Worm (Caenorhabditis elegans): ENCODE data around the gene C15B12.3.

C15B12.3 gene

DNA sequence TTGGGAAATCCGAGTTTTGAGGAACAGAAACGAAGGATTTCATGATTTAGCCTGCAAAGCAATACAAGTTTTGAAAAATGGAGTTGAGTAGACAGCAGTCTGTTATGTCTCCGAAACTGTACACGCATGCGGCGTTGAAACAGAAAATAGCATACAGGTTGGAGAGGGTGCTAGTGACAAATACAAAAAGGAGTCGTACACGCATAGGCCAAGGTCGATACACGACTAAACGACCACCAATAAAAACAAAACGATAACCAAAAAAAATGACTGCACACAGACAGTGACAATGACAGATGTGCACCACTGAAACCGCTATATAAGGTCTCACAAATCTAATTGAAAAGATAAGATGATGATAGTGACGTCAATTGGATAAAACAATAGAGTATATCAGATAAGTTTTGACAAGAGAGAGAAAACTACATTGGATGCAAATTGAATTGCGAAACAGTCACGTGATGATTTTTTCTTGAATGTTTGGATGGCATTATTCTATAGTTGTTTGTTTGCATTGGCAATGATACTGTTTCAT lies 18.4 kb downstream of the C15B12.3 start, which contains the start of gene fah-1 (continued):
- no peak for TF ChIP-seq zip-11 (GFP tag; IDR thresholded peaks at IDR 0.05)
- no peak for TF ChIP-seq nhr-6 (tag; optimal IDR thresholded peaks at IDR 0.05)
- TF ChIP-seq nhr-48 (tag; optimal IDR thresholded peaks at IDR 0.05), result peak; percentile 53
- peak; percentile 70 for TF ChIP-seq mep-1 (tag; optimal IDR thresholded peaks at IDR 0.05)
- TF ChIP-seq zfp-2 (tag; optimal IDR thresholded peaks at IDR 0.05), result no peak
- no peak for TF ChIP-seq ama-1 (optimal IDR thresholded peaks at IDR 0.05)
- TF ChIP-seq egl-43 (GFP tag; IDR thresholded peaks at IDR 0.05), result no peak
- TF ChIP-seq ceh-20 (GFP tag; IDR thresholded peaks at IDR 0.05), result peak; percentile 47; the same call in 1 of the 2 replicates
- TF ChIP-seq nhr-102 (tag; optimal IDR thresholded peaks at IDR 0.05), result peak; percentile 59
- TF ChIP-seq hlh-11 (tag; optimal IDR thresholded peaks at IDR 0.05), result peak; percentile 74
- TF ChIP-seq ZK337.2 (GFP tag; IDR thresholded peaks at IDR 0.05), result no peak
- TF ChIP-seq daf-8 (GFP tag; IDR thresholded peaks at IDR 0.05), result no peak
- TF ChIP-seq lin-38 (GFP tag; IDR thresholded peaks at IDR 0.05), result no peak
- TF ChIP-seq mdt-29 (GFP tag; IDR thresholded peaks at IDR 0.05), result no peak
- peak; percentile 74; the same call in 1 of the 2 replicates for TF ChIP-seq tra-1 (GFP tag; IDR thresholded peaks at IDR 0.05)

DNA sequence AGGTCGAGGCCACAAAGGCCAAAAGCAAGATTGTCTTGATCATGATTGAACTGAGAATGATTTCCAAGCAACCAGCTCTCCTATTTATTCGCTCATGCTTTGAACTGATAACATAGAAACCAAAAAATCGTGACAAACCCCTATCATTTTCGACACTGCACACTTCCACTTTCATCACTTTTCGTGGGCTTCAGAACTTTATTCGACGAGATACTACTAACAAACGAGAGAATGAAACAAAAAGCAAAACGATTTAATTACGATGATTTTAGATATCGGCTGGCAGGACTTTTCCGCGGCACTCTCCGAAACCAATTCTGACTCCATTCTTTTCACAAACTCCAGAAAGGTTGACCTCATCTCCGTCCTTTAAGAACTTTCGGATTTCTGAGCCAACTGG lies 20.8 kb downstream of the C15B12.3 start, which contains the start of gene asp-14:
asp-14 (minus strand) TSS at position 101 of the 400 bp plus-strand sequence.
- no peak for TF ChIP-seq daf-16 (GFP tag; optimal IDR thresholded peaks at IDR 0.05)
- TF ChIP-seq daf-16 (tag; optimal IDR thresholded peaks at IDR 0.05), result peak; percentile 17
- no peak for TF ChIP-seq F44E2.7 (GFP tag; IDR thresholded peaks at IDR 0.05)

DNA sequence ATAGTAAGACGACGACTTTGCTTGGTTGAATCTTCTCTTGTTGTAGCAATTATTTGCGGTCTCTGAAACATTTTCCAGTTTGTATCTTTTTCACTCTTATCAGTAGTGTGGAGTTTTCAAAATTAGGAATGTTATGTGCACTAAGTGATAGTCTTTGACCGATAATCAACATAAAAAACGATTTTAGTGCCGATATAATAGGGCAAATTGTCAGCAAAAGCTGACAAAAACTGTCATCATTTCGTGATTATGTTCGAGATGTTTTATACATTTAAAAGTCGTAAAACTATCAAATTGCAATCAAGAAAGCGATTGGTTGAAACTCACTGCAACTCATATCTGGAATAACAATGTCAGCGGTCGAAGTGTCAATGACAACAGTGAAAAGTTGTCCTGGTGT lies 22.1 kb downstream of the C15B12.3 start:
- no peak for TF ChIP-seq aly-2 (tag; optimal IDR thresholded peaks at IDR 0.05)
- no peak for TF ChIP-seq mes-2 (tag; optimal IDR thresholded peaks at IDR 0.05; ENCODE audit: poor library complexity, severe bottlenecking)
- TF ChIP-seq rbr-2 (tag; optimal IDR thresholded peaks at IDR 0.05), result no peak
- TF ChIP-seq mep-1 (tag; optimal IDR thresholded peaks at IDR 0.05), result no peak
- no peak for TF ChIP-seq pha-4 (GFP tag; IDR thresholded peaks at IDR 0.05)
- no peak for TF ChIP-seq pha-4 (tag; optimal IDR thresholded peaks at IDR 0.05)
- TF ChIP-seq F44E2.7 (GFP tag; IDR thresholded peaks at IDR 0.05), result no peak
- TF ChIP-seq pqm-1 (tag; optimal IDR thresholded peaks at IDR 0.05), result peak; percentile 28
- TF ChIP-seq dmd-6 (GFP tag; IDR thresholded peaks at IDR 0.05), result peak; percentile 51
- no peak for TF ChIP-seq dmd-8 (GFP tag; IDR thresholded peaks at IDR 0.05)
- TF ChIP-seq nhr-28 (tag; optimal IDR thresholded peaks at IDR 0.05), result peak; percentile 22
- no peak for TF ChIP-seq ztf-7 (tag; optimal IDR thresholded peaks at IDR 0.05)
- TF ChIP-seq hlh-30 (tag; optimal IDR thresholded peaks at IDR 0.05; ENCODE audit: insufficient read depth), result no peak
- no peak for TF ChIP-seq ceh-62 (tag; optimal IDR thresholded peaks at IDR 0.05)
- no peak for TF ChIP-seq daf-12 (tag; optimal IDR thresholded peaks at IDR 0.05)
- no peak for TF ChIP-seq lin-1 (GFP tag; IDR thresholded peaks at IDR 0.05)
- TF ChIP-seq nhr-237 (tag; optimal IDR thresholded peaks at IDR 0.05), result no peak
- TF ChIP-seq dpl-1 (GFP tag; optimal IDR thresholded peaks at IDR 0.05), result no peak
- no peak for TF ChIP-seq ama-1 (optimal IDR thresholded peaks at IDR 0.05)
- peak; percentile 89 for TF ChIP-seq dve-1 (tag; optimal IDR thresholded peaks at IDR 0.05; ENCODE audit: insufficient read depth)
- peak; percentile 5 for TF ChIP-seq T20F7.1 (GFP tag; optimal IDR thresholded peaks at IDR 0.05)
- TF ChIP-seq Y48G9A.11 (GFP tag; IDR thresholded peaks at IDR 0.05), result no peak
- TF ChIP-seq tra-1 (GFP tag; IDR thresholded peaks at IDR 0.05), result no peak
- TF ChIP-seq cey-2 (tag; optimal IDR thresholded peaks at IDR 0.05; ENCODE audit: borderline replicate concordance, insufficient read depth), result no peak
- TF ChIP-seq zfp-2 (tag; optimal IDR thresholded peaks at IDR 0.05), result no peak
- TF ChIP-seq spr-1 (tag; optimal IDR thresholded peaks at IDR 0.05), result no peak
- no peak for TF ChIP-seq gei-8 (GFP tag; optimal IDR thresholded peaks at IDR 0.05)
- TF ChIP-seq F10B5.3 (tag; optimal IDR thresholded peaks at IDR 0.05), result no peak
- no peak for TF ChIP-seq nhr-76 (tag; optimal IDR thresholded peaks at IDR 0.05)
- TF ChIP-seq F49E8.2 (tag; optimal IDR thresholded peaks at IDR 0.05; ENCODE audit: borderline replicate concordance), result no peak
- no peak for TF ChIP-seq nhr-25 (tag; optimal IDR thresholded peaks at IDR 0.05; ENCODE audit: borderline replicate concordance, insufficient read depth)
- TF ChIP-seq mdl-1 (tag; optimal IDR thresholded peaks at IDR 0.05), result no peak
- no peak for TF ChIP-seq daf-19 (GFP tag; conservative IDR thresholded peaks at IDR 0.05)
- TF ChIP-seq ZK337.2 (GFP tag; IDR thresholded peaks at IDR 0.05), result no peak
- peak; percentile 99 for TF ChIP-seq php-3 (GFP tag; IDR thresholded peaks at IDR 0.05)

Measured in whole organism, L4 larva.